Worm (Caenorhabditis elegans) whole organism, L3 larva: Measurements from ENCODE around the gene wdfy-3.
A peak's percentile ranks its signal among the peaks of the same experiment; 100 is the strongest.

Experiments used
- ama-1 ChIP-seq: fragments of 150-350 bp; optimal IDR thresholded peaks from 2 replicates; lab custom pipeline; 2018
- ceh-28 ChIP-seq: fragments of 150-350 bp; optimal IDR thresholded peaks from 2 replicates; lab custom pipeline; 2014; ENCODE audit warnings: missing biosample characterization, missing genetic modification reagents, missing genetic modification characterization
- ceh-82 ChIP-seq: fragments of 150-350 bp; optimal IDR thresholded peaks from 2 replicates; lab custom pipeline; 2014; ENCODE audit warnings: missing biosample characterization, missing genetic modification characterization
- egl-5 ChIP-seq: fragments of 150-350 bp; optimal IDR thresholded peaks from 2 replicates; lab custom pipeline; 2017; ENCODE audit warnings: missing biosample characterization, missing genetic modification reagents, missing genetic modification characterization, inconsistent platforms
- fkh-2 ChIP-seq: fragments of 150-350 bp; optimal IDR thresholded peaks from 2 replicates; lab custom pipeline; 2014; ENCODE audit warnings: missing biosample characterization, missing genetic modification reagents, missing genetic modification characterization
- fos-1 ChIP-seq: fragments of 150-350 bp; optimal IDR thresholded peaks from 2 replicates; lab custom pipeline; 2014; ENCODE audit warnings: missing biosample characterization, missing genetic modification characterization
- lin-15B ChIP-seq: fragments of 150-350 bp; optimal IDR thresholded peaks from 2 replicates; lab custom pipeline; 2014; ENCODE audit warnings: missing biosample characterization, missing genetic modification characterization
- mdl-1 ChIP-seq: fragments of 150-350 bp; optimal IDR thresholded peaks from 2 replicates; lab custom pipeline; 2014; ENCODE audit warnings: missing biosample characterization, missing genetic modification characterization
- nhr-11 ChIP-seq: fragments of 150-350 bp; optimal IDR thresholded peaks from 2 replicates; lab custom pipeline; 2014; ENCODE audit warnings: missing biosample characterization, missing genetic modification characterization
- nhr-76 ChIP-seq: fragments of 150-350 bp; sonication (generic microtip); optimal IDR thresholded peaks from 5 replicates; lab custom pipeline; 2014; ENCODE audit warnings: missing biosample characterization, missing genetic modification characterization
- pha-4 ChIP-seq: fragments of 150-350 bp; optimal IDR thresholded peaks from 2 replicates; lab custom pipeline; 2014; ENCODE audit warnings: missing biosample characterization, missing genetic modification reagents, missing genetic modification characterization
- unc-62 ChIP-seq: fragments of 150-350 bp; sonication (generic microtip); optimal IDR thresholded peaks from 4 replicates; lab custom pipeline; 2014; ENCODE audit warnings: missing biosample characterization, missing genetic modification reagents, missing genetic modification characterization

- TF ChIP-seq unc-62 (GFP tag; lab: Kevin White, UChicago) (no peak), ama-1 (no peak), nhr-11 (tag; lab: Kevin White, UChicago) (no peak), egl-5 (tag; lab: Kevin White, UChicago) (no peak), lin-15B (tag; lab: Kevin White, UChicago) (peak; percentile 35), fos-1 (no peak), pha-4 (tag; lab: Kevin White, UChicago) (no peak), nhr-76 (no peak), fkh-2 (tag; lab: Kevin White, UChicago) (no peak), ceh-82 (tag; lab: Kevin White, UChicago) (no peak), ceh-28 (tag; lab: Kevin White, UChicago) (no peak), mdl-1 (tag; lab: Kevin White, UChicago) (no peak)
Measured at ce11 chrIV:12653094-12653493, at the start of gene wdfy-3, which contains the start of gene C26H9A.4.
